Worm (Caenorhabditis elegans): Measurements from ENCODE around the gene F35E8.2.

DNA sequence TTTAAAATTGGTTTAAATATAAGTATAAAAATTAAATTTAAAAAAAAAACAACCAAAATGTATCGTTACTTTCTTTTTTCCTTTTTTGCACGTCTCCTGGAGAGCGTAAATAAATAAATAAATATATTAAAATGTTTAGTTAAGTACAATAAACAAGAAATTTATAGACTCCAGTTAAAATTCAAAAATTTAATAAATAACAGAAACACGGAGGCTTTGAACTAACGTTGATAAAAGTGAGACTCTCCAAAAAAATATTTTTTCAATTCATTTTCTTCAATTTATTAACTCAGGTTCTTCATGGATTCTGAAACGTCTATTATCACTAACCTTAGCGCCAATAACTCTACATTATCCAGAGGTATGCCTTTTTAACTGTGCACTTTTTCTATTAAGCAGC is 13.7 kb upstream of the F35E8.2 start, which contains the start of gene T06C12.12:
- no peak for TF ChIP-seq nhr-27 (tag; optimal IDR thresholded peaks at IDR 0.05)
- no peak for TF ChIP-seq pha-4 (tag; optimal IDR thresholded peaks at IDR 0.05)
- no peak for TF ChIP-seq lag-1 (GFP tag; IDR thresholded peaks at IDR 0.05)
- no peak for TF ChIP-seq aptf-3 (GFP tag; IDR thresholded peaks at IDR 0.05)
- no peak for TF ChIP-seq ama-1 (optimal IDR thresholded peaks at IDR 0.05)
- TF ChIP-seq ama-1 (GFP tag; optimal IDR thresholded peaks at IDR 0.05), result no peak
- TF ChIP-seq ztf-6 (GFP tag; IDR thresholded peaks at IDR 0.05), result no peak
- no peak for TF ChIP-seq T07F8.4 (tag; optimal IDR thresholded peaks at IDR 0.05)
- TF ChIP-seq snpc-1.1 (tag; optimal IDR thresholded peaks at IDR 0.05; ENCODE audit: insufficient read depth), result no peak
- no peak for TF ChIP-seq snpc-4 (GFP tag; optimal IDR thresholded peaks at IDR 0.05)
- TF ChIP-seq snpc-4 (tag; optimal IDR thresholded peaks at IDR 0.05), result no peak
- TF ChIP-seq akir-1 (GFP tag; optimal IDR thresholded peaks at IDR 0.05), result no peak

All from whole organism, young adult.